Worm (Caenorhabditis elegans) whole organism, L4/young adult: ENCODE results near the gene srt-38.

Source experiments
- W03F9.2 ChIP-seq: fragments of 150-350 bp; optimal IDR thresholded peaks from 2 replicates; lab custom pipeline; 2014; ENCODE audit warnings: missing biosample characterization, missing genetic modification characterization
- dao-5 ChIP-seq: sonication (generic microtip); optimal IDR thresholded peaks from 2 replicates; lab custom pipeline; 2016; ENCODE audit warnings: missing genotype, missing genetic modification characterization, moderate library complexity, missing compliant biosample characterization
- him-1 ChIP-seq: sonication (generic microtip); optimal IDR thresholded peaks from 2 replicates; lab custom pipeline; 2016; ENCODE audit warnings: missing genotype, missing genetic modification reagents, missing genetic modification characterization, missing compliant biosample characterization

- TF ChIP-seq W03F9.2 (no peak), dao-5 (tag; lab: Kevin White, UChicago) (no peak), him-1 (no peak)
Measured at ce11 chrV:4260090-4260489, 11.1 kb downstream of the srt-38 start, which contains the start of gene srt-3.
